Fruit fly (Drosophila melanogaster): ENCODE data around the gene Mulk.

Gene Mulk

DNA sequence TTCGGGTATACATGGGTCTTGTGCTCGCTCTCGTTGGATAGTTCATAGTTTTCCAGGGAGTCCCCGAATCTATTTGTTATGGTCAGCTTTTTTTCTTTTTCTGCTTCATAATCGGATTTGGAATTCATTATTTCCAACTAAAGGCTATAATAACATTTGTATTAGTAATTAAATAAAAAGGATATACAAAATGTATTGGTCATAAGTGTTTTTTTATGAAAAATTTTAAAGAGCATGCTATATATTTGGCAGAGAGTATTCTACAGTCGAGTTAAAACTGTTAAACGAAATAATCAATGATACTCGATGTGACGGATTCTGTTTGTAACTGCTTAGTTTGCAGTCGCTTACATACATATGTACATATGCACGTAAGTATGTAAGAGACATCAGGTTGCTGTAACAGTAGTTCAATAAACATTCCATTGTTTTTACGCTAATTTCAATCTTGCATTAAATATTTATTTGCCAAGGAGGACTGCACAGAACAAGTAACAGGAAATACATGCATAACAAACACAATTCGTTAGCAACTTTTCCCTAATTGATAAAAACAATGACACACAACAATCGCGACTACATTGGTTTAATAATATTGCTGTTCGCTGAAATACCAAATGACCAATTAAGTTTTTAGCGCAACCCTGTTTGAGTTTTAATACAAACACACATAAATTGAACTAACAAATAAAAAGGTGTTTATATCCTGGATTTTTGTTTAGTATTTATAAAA, 29.4 kb downstream of the Mulk start (continued):
- TF ChIP-seq dm (GFP tag; optimal IDR thresholded peaks at IDR 0.05): no peak
- no peak for TF ChIP-seq bowl (GFP tag; IDR thresholded peaks at IDR 0.05)
- TF ChIP-seq Fer2 (tag; optimal IDR thresholded peaks at IDR 0.05): no peak
- no peak for TF ChIP-seq az2 (GFP tag; optimal IDR thresholded peaks at IDR 0.05)
- TF ChIP-seq CG10267 (tag; optimal IDR thresholded peaks at IDR 0.05): no peak
- TF ChIP-seq ham (GFP tag; IDR thresholded peaks at IDR 0.05): no peak
- peak; percentile 5 for TF ChIP-seq phol (tag; optimal IDR thresholded peaks at IDR 0.05)
- no peak for TF ChIP-seq CG4854 (GFP tag; optimal IDR thresholded peaks at IDR 0.05)
- no peak for TF ChIP-seq CG30431 (GFP tag; optimal IDR thresholded peaks at IDR 0.05)
- no peak for TF ChIP-seq zfh2 (GFP tag; optimal IDR thresholded peaks at IDR 0.05)
- TF ChIP-seq CG10543 (GFP tag; optimal IDR thresholded peaks at IDR 0.05): no peak
- no peak for TF ChIP-seq CG33213 (GFP tag; optimal IDR thresholded peaks at IDR 0.05)
- no peak for TF ChIP-seq h (optimal IDR thresholded peaks at IDR 0.05)
- no peak for TF ChIP-seq gfzf (GFP tag; optimal IDR thresholded peaks at IDR 0.05)
- no peak for TF ChIP-seq CkIIα-i1 (GFP tag; IDR thresholded peaks at IDR 0.05)
- no peak for TF ChIP-seq CG17186 (GFP tag; optimal IDR thresholded peaks at IDR 0.05)
- TF ChIP-seq jigr1 (GFP tag; IDR thresholded peaks at IDR 0.05): no peak
- no peak for TF ChIP-seq CG16815 (GFP tag; optimal IDR thresholded peaks at IDR 0.05)
- TF ChIP-seq CG11093 (GFP tag; IDR thresholded peaks at IDR 0.05): no peak
- TF ChIP-seq BtbVII (GFP tag; optimal IDR thresholded peaks at IDR 0.05): no peak
- no peak for TF ChIP-seq CrebB (tag; optimal IDR thresholded peaks at IDR 0.05)
- TF ChIP-seq Oaz (GFP tag; IDR thresholded peaks at IDR 0.05): no peak
- no peak for TF ChIP-seq CG7963 (GFP tag; IDR thresholded peaks at IDR 0.05; ENCODE audit: partially characterized antibody)
- no peak for TF ChIP-seq CG8765 (GFP tag; IDR thresholded peaks at IDR 0.05)
- no peak for TF ChIP-seq eyg (GFP tag; optimal IDR thresholded peaks at IDR 0.05)
- peak; percentile 12 for TF ChIP-seq CG18011 (GFP tag; optimal IDR thresholded peaks at IDR 0.05)
- TF ChIP-seq her (GFP tag; optimal IDR thresholded peaks at IDR 0.05): no peak
- peak; percentile 20 for TF ChIP-seq dmrt11E (tag; optimal IDR thresholded peaks at IDR 0.05)
- TF ChIP-seq Awh (GFP tag; IDR thresholded peaks at IDR 0.05): no peak
- no peak for TF ChIP-seq CG10431 (GFP tag; optimal IDR thresholded peaks at IDR 0.05)
- no peak for TF ChIP-seq ap (GFP tag; IDR thresholded peaks at IDR 0.05)
- TF ChIP-seq CG4328 (GFP tag; optimal IDR thresholded peaks at IDR 0.05): no peak
- TF ChIP-seq dimm (GFP tag; IDR thresholded peaks at IDR 0.05): no peak
- TF ChIP-seq CG9932 (GFP tag; IDR thresholded peaks at IDR 0.05): no peak
- TF ChIP-seq corto (GFP tag; optimal IDR thresholded peaks at IDR 0.05): no peak
- no peak for TF ChIP-seq CG33557 (GFP tag; optimal IDR thresholded peaks at IDR 0.05)
- peak; percentile 49; the same call in 1 of the 3 replicates for TF ChIP-seq dysf (GFP tag; IDR thresholded peaks at IDR 0.05)
- no peak for TF ChIP-seq CG6813 (GFP tag; optimal IDR thresholded peaks at IDR 0.05)
- TF ChIP-seq HHEX (GFP tag; optimal IDR thresholded peaks at IDR 0.05): no peak
- no peak for TF ChIP-seq CG15601 (tag; optimal IDR thresholded peaks at IDR 0.05)
- no peak for TF ChIP-seq sna (GFP tag; IDR thresholded peaks at IDR 0.05; ENCODE audit: partially characterized antibody)
- no peak for TF ChIP-seq Hey (tag; optimal IDR thresholded peaks at IDR 0.05)
- TF ChIP-seq ci (GFP tag; IDR thresholded peaks at IDR 0.05): no peak
- TF ChIP-seq dpn (GFP tag; optimal IDR thresholded peaks at IDR 0.05): peak in 1 of 2 experiments; percentile 8
- TF ChIP-seq toy (GFP tag; IDR thresholded peaks at IDR 0.05): no peak
- TF ChIP-seq CG14441 (GFP tag; IDR thresholded peaks at IDR 0.05): no peak
- TF ChIP-seq nmo (GFP tag; optimal IDR thresholded peaks at IDR 0.05): peak; percentile 30
- TF ChIP-seq danr (GFP tag; IDR thresholded peaks at IDR 0.05): no peak
- no peak for TF ChIP-seq CG11560 (tag; IDR thresholded peaks at IDR 0.05)
- no peak for TF ChIP-seq CG15479 (GFP tag; optimal IDR thresholded peaks at IDR 0.05)
- no peak for TF ChIP-seq CG6854 (GFP tag; optimal IDR thresholded peaks at IDR 0.05)

All from whole organism, embryonic.